Fruit fly (Drosophila melanogaster): ENCODE data around the gene CG34301.

DNA sequence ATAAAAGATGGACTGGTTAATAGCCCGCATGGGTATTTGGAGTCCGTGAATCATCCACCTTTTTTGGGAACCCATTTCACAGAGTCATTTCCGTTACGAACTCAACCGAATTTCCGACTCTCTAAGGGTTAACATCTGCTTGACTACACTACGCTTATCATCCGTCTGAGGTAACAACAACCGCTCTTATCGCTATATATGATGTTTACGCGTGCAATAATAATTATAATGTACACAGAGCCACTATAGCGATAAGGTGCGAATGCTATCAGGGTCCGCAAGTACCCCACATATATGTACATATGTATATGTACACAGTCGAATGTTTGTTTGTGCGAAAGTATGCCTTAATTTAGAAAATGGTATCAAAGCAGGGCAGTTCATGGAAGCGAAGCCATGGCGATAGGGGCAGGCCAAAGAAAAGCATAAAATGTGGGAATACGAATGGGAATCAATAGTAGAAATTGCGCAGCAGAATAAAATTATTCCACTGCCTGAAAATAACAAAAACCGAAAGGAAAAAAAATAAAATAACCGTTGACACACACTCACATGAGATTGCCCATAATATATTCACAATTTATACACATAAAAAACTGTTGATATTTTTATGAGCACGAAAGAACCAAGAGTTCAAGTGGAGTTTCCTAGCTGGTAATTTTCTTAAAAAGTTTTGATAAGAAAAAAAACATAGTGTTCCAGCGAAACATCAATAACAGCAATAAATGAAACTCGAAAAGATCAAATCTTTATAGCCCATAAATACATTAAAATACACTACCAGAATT, 37.4 kb downstream of the CG34301 start:
- peak in 1 of 2 experiments; percentile 68 for TF ChIP-seq foxo (GFP tag; optimal IDR thresholded peaks at IDR 0.05)
- peak; percentile 69 for TF ChIP-seq psq (GFP tag; optimal IDR thresholded peaks at IDR 0.05)
- TF ChIP-seq Sp1 (GFP tag; optimal IDR thresholded peaks at IDR 0.05): peak; percentile 65
- peak; percentile 82 for TF ChIP-seq OdsH (GFP tag; optimal IDR thresholded peaks at IDR 0.05)
- no peak for TF ChIP-seq usp (GFP tag; optimal IDR thresholded peaks at IDR 0.05)
- no peak for TF ChIP-seq Dfd (GFP tag; optimal IDR thresholded peaks at IDR 0.05)

Data from whole organism, wandering third instar larva.